Worm (Caenorhabditis elegans): ENCODE measurements around the gene prcc-1.
A peak's percentile ranks its signal among the peaks of the same experiment; 100 is the strongest.

Gene prcc-1

ce11 chrIV:13107359-13107758 is 13.8 kb upstream of the prcc-1 start, which contains the start of gene B0564.2:
Gene B0564.2 (plus strand): TSS chrIV:13107659.
- TF ChIP-seq K09A11.1 (tag; optimal IDR thresholded peaks at IDR 0.05; ENCODE audit: insufficient read depth) (no peak), rnt-1 (tag; optimal IDR thresholded peaks at IDR 0.05) (no peak), fkh-6 (tag; optimal IDR thresholded peaks at IDR 0.05) (no peak), ceh-6 (GFP tag; optimal IDR thresholded peaks at IDR 0.05) (no peak), ceh-45 (GFP tag; IDR thresholded peaks at IDR 0.05) (no peak), hlh-30 (tag; optimal IDR thresholded peaks at IDR 0.05; ENCODE audit: insufficient read depth) (no peak), hlh-6 (tag; optimal IDR thresholded peaks at IDR 0.05) (no peak), dve-1 (tag; optimal IDR thresholded peaks at IDR 0.05) (no peak), eyg-1 (tag; optimal IDR thresholded peaks at IDR 0.05) (no peak), ceh-30 (tag; optimal IDR thresholded peaks at IDR 0.05) (no peak), che-1 (tag; optimal IDR thresholded peaks at IDR 0.05) (no peak), tbx-2 (tag; optimal IDR thresholded peaks at IDR 0.05) (no peak), ceh-34 (tag; optimal IDR thresholded peaks at IDR 0.05) (no peak), hlh-8 (tag; optimal IDR thresholded peaks at IDR 0.05) (no peak), ztf-16 (tag; optimal IDR thresholded peaks at IDR 0.05) (no peak), elt-4 (tag; optimal IDR thresholded peaks at IDR 0.05) (no peak), ama-1 (optimal IDR thresholded peaks at IDR 0.05) (no peak), pag-3 (tag; optimal IDR thresholded peaks at IDR 0.05; ENCODE audit: borderline replicate concordance) (no peak), K02D7.2 (tag; optimal IDR thresholded peaks at IDR 0.05) (no peak), fax-1 (tag; optimal IDR thresholded peaks at IDR 0.05) (no peak)

ce11 chrIV:13104900-13105299 is 11.3 kb upstream of the prcc-1 start, which contains the start of gene rde-11:
Gene rde-11 (plus strand): TSS chrIV:13105200.
- TF ChIP-seq ztf-16 (tag; optimal IDR thresholded peaks at IDR 0.05) (no peak), hlh-15 (tag; optimal IDR thresholded peaks at IDR 0.05) (no peak), pha-2 (tag; optimal IDR thresholded peaks at IDR 0.05) (no peak)

ce11 chrIV:13100415-13100814 is 6.8 kb upstream of the prcc-1 start, which contains the start of gene fask-1:
Gene fask-1 (plus strand): TSS chrIV:13100715.
- TF ChIP-seq ceh-31 (tag; optimal IDR thresholded peaks at IDR 0.05) (no peak), lin-11 (tag; optimal IDR thresholded peaks at IDR 0.05) (no peak), ceh-22 (tag; optimal IDR thresholded peaks at IDR 0.05) (no peak), ttx-3 (tag; optimal IDR thresholded peaks at IDR 0.05) (no peak), Y22D7AL.16 (tag; optimal IDR thresholded peaks at IDR 0.05) (no peak), C08G9.2 (tag; optimal IDR thresholded peaks at IDR 0.05) (no peak)

- peak; percentile 2 for TF ChIP-seq rnt-1 (tag; optimal IDR thresholded peaks at IDR 0.05)
- TF ChIP-seq ceh-34 (tag; optimal IDR thresholded peaks at IDR 0.05): peak; percentile 9
- TF ChIP-seq fax-1 (tag; optimal IDR thresholded peaks at IDR 0.05): peak; percentile 0
- no peak for TF ChIP-seq ceh-24 (tag; optimal IDR thresholded peaks at IDR 0.05)
- peak; percentile 57 for TF ChIP-seq ceh-14 (tag; optimal IDR thresholded peaks at IDR 0.05)
- no peak for TF ChIP-seq sdc-2 (tag; optimal IDR thresholded peaks at IDR 0.05)
- no peak for TF ChIP-seq unc-3 (GFP tag; conservative IDR thresholded peaks at IDR 0.05)
- TF ChIP-seq unc-3 (tag; optimal IDR thresholded peaks at IDR 0.05): no peak
- peak; percentile 21 for TF ChIP-seq ceh-31 (tag; optimal IDR thresholded peaks at IDR 0.05)
- TF ChIP-seq elt-2 (tag; optimal IDR thresholded peaks at IDR 0.05): no peak
- peak; percentile 35 for TF ChIP-seq tbx-2 (tag; optimal IDR thresholded peaks at IDR 0.05)
- TF ChIP-seq unc-42 (tag; optimal IDR thresholded peaks at IDR 0.05): peak; percentile 95
- no peak for TF ChIP-seq K02D7.2 (tag; optimal IDR thresholded peaks at IDR 0.05)
- peak; percentile 47 for TF ChIP-seq nfya-1 (tag; optimal IDR thresholded peaks at IDR 0.05)
These were observed 5.1 kb upstream of the prcc-1 start, which contains the start of the genes dli-1, tin-9.2 and exos-4.1 for ce11 chrIV:13098652-13099051. Gene dli-1 (minus strand): TSS chrIV:13098792. Gene tin-9.2 (plus strand): TSS chrIV:13098995. Gene exos-4.1 (plus strand): TSS chrIV:13098999.
